Worm (Caenorhabditis elegans) whole organism, early embryonic: ENCODE measurements around the gene M163.5.

Experiments used
- B0310.2 ChIP-seq: sonication (generic microtip); optimal IDR thresholded peaks from 2 replicates; lab custom pipeline; 2016; ENCODE audit warnings: mild to moderate bottlenecking, missing genetic modification characterization, missing compliant biosample characterization
- F13C5.2 ChIP-seq: sonication (generic microtip); optimal IDR thresholded peaks from 2 replicates; lab custom pipeline; 2017; ENCODE audit warnings: mild to moderate bottlenecking, missing genetic modification characterization, inconsistent platforms, missing compliant biosample characterization
- aly-1 ChIP-seq: sonication (generic microtip); optimal IDR thresholded peaks from 2 replicates; lab custom pipeline; 2016; ENCODE audit warnings: missing genetic modification characterization, missing compliant biosample characterization
- ama-1 ChIP-seq: fragments of 150-350 bp; optimal IDR thresholded peaks from 2 replicates; lab custom pipeline; 2014
- ceh-13 ChIP-seq: fragments of 200-800 bp; sonication (Bioruptor generic); optimal IDR thresholded peaks from 2 replicates; lab custom pipeline; 2018; ENCODE audit warnings: mild to moderate bottlenecking, missing genetic modification characterization, missing compliant biosample characterization
- ceh-36 ChIP-seq: sonication (generic microtip); optimal IDR thresholded peaks from 2 replicates; lab custom pipeline; 2016; ENCODE audit warnings: missing genetic modification characterization, inconsistent platforms, missing compliant biosample characterization
- ets-7 ChIP-seq: sonication (generic microtip); optimal IDR thresholded peaks from 2 replicates; lab custom pipeline; 2016; ENCODE audit warnings: missing genotype, missing genetic modification characterization, missing compliant biosample characterization
- flt-1 ChIP-seq: fragments of 200-800 bp; sonication (Bioruptor generic); IDR thresholded peaks from 2 replicates; pipeline ENCODE4 v1.3.6; 2022; ENCODE audit warnings: missing genetic modification characterization, missing compliant biosample characterization
- hmbx-1 ChIP-seq: sonication (generic microtip); optimal IDR thresholded peaks from 2 replicates; lab custom pipeline; 2016; ENCODE audit warnings: mild to moderate bottlenecking, missing genetic modification characterization, missing compliant biosample characterization
- hmg-4 ChIP-seq: fragments of 200-800 bp; sonication (Bioruptor generic); optimal IDR thresholded peaks from 2 replicates; lab custom pipeline; 2018; ENCODE audit warnings: mild to moderate bottlenecking, missing genetic modification characterization, missing compliant biosample characterization
- hnd-1 ChIP-seq: sonication (generic microtip); optimal IDR thresholded peaks from 2 replicates; lab custom pipeline; 2016; ENCODE audit warnings: missing genetic modification characterization, missing compliant biosample characterization
- pes-1 ChIP-seq: fragments of 200-800 bp; sonication (Bioruptor generic); IDR thresholded peaks from 2 replicates; pipeline ENCODE4 v1.3.6; 2022; ENCODE audit warnings: missing genetic modification reagents, missing genetic modification characterization, missing compliant biosample characterization
- scrt-1 ChIP-seq: fragments of 200-800 bp; sonication (Bioruptor generic); IDR thresholded peaks from 2 replicates; pipeline ENCODE4 v1.3.6; 2022; ENCODE audit warnings: missing genetic modification characterization, missing compliant biosample characterization
- sea-1 ChIP-seq: fragments of 200-800 bp; sonication (Bioruptor generic); conservative IDR thresholded peaks from 2 replicates; pipeline ENCODE4 v1.3.6; 2022; ENCODE audit warnings: missing genetic modification characterization, missing compliant biosample characterization
- tbx-11 ChIP-seq: fragments of 200-800 bp; sonication (Bioruptor generic); IDR thresholded peaks from 2 replicates; pipeline ENCODE4 v1.3.6; 2022; ENCODE audit warnings: missing genetic modification characterization, missing compliant biosample characterization
- tbx-37 ChIP-seq: fragments of 200-800 bp; sonication (Bioruptor generic); conservative IDR thresholded peaks from 2 replicates; pipeline ENCODE4 v1.3.6; 2022; ENCODE audit warnings: missing genetic modification reagents, missing genetic modification characterization, missing compliant biosample characterization
- tra-4 ChIP-seq: sonication (generic microtip); optimal IDR thresholded peaks from 2 replicates; lab custom pipeline; 2017; ENCODE audit warnings: missing genetic modification characterization, missing compliant biosample characterization

M163.5 gene

DNA sequence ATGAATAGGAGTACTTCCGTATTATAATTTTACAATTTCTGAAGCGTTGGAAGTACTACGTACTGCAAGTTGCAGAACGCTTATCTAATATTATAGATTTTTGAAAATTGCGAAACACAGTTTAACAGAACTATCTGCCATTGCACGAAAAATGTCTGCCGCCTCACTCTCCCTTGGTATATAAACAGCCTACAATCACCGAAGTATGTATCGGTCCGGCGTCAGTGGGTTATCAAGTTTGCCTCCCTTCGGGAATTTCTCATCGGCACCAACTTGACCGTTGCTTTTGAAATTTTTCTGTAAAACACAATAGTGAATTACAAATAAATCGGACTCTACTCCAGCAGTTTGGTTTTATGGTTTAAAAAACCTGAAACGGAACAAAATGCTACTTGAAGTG lies 3.5 kb downstream of the M163.5 start:
- TF ChIP-seq ceh-36 (tag; lab: Kevin White, UChicago) (no peak), tbx-11 (GFP tag; lab: Robert Waterston, UW) (no peak), B0310.2 (tag; lab: Kevin White, UChicago) (no peak), tra-4 (tag; lab: Kevin White, UChicago) (no peak), ceh-13 (GFP tag; lab: Kevin White, UChicago) (no peak), hmbx-1 (no peak), hmg-4 (no peak)

DNA sequence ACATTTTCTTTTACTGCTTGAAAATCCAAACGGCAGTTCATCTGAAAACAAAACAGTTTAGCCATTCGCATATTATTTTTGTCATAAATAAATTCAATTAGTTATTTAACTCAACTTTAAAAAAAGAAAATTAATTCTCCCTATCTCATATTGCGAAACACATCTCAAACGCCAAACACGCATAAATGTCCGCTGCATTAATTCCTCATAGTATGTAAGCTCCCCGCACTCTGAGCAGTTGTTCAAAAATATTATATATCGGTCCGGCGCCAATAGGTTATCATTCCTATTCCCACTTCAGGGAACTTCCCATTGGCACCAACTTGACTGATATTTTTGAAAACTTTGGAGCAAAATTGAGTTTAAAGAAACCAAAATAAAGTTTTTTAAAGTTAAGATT lies 4.4 kb downstream of the M163.5 start:
- no peak for TF ChIP-seq tbx-37
- TF ChIP-seq pes-1 (GFP tag; lab: Robert Waterston, UW), result no peak
- no peak for TF ChIP-seq hnd-1 (tag; lab: Kevin White, UChicago)
- TF ChIP-seq ceh-13 (GFP tag; lab: Kevin White, UChicago), result no peak
- no peak for TF ChIP-seq tbx-11 (GFP tag; lab: Robert Waterston, UW)
- TF ChIP-seq tra-4 (tag; lab: Kevin White, UChicago), result no peak
- no peak for TF ChIP-seq F13C5.2 (tag; lab: Kevin White, UChicago)

ce11 chrX:14478743-14479428 lies 5.0 kb downstream of the M163.5 start, which contains the start of gene M163.11:
Gene M163.11 (plus strand): TSS chrX:14479378.
- TF ChIP-seq hmg-4 (no peak), tbx-37 (no peak), tbx-11 (GFP tag; lab: Robert Waterston, UW) (no peak), flt-1 (GFP tag; lab: Robert Waterston, UW) (no peak), sea-1 (GFP tag; lab: Robert Waterston, UW) (no peak), B0310.2 (tag; lab: Kevin White, UChicago) (no peak), hnd-1 (tag; lab: Kevin White, UChicago) (no peak), ama-1 (lab: Kevin White, UChicago) (no peak), hmbx-1 (no peak)

- TF ChIP-seq tbx-11 (GFP tag; lab: Robert Waterston, UW) (peak; percentile 47; the same call in 1 of the 2 replicates), pes-1 (GFP tag; lab: Robert Waterston, UW) (peak; percentile 76), ets-7 (no peak), hmbx-1 (no peak), flt-1 (GFP tag; lab: Robert Waterston, UW) (no peak), scrt-1 (GFP tag; lab: Robert Waterston, UW) (0 out of 2 replicates have a peak, but pooled peaks have one; percentile 47), ceh-36 (tag; lab: Kevin White, UChicago) (peak; percentile 9), tbx-37 (peak; percentile 48; the same call in 1 of the 2 replicates), aly-1 (no peak), ama-1 (lab: Kevin White, UChicago) (no peak), hnd-1 (tag; lab: Kevin White, UChicago) (no peak), hmg-4 (peak; percentile 69), tra-4 (tag; lab: Kevin White, UChicago) (no peak), ceh-13 (GFP tag; lab: Kevin White, UChicago) (no peak), F13C5.2 (tag; lab: Kevin White, UChicago) (peak; percentile 82), sea-1 (GFP tag; lab: Robert Waterston, UW) (peak; percentile 51; the same call in 1 of the 2 replicates), B0310.2 (tag; lab: Kevin White, UChicago) (no peak)
Observed at ce11 chrX:14480248-14480647, 6.4 kb downstream of the M163.5 start, which contains the start of gene gfi-3. Gene gfi-3 (plus strand): TSS chrX:14480572.

DNA sequence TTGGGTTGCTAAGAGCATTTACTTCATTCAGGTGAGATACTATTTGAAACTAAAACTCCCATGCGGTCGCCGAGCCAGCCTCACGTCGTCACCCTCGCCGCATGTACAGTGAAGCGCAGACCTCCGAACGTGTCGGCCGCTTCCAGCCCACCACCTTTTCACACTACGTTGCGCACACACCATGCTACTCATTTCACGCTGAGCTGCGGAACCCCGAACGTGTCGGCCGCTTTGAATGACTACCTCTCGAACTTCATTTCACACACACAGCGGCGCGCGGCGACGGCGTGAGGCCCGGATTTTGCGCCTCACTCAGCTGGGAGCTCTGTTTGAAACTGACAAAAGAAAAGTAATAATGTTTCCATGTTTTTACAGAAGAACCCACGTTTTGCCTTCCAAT lies 7.8 kb downstream of the M163.5 start:
- TF ChIP-seq tbx-11 (GFP tag; lab: Robert Waterston, UW), result 0 out of 2 replicates have a peak, but pooled peaks have one; percentile 22
- no peak for TF ChIP-seq ets-7

DNA sequence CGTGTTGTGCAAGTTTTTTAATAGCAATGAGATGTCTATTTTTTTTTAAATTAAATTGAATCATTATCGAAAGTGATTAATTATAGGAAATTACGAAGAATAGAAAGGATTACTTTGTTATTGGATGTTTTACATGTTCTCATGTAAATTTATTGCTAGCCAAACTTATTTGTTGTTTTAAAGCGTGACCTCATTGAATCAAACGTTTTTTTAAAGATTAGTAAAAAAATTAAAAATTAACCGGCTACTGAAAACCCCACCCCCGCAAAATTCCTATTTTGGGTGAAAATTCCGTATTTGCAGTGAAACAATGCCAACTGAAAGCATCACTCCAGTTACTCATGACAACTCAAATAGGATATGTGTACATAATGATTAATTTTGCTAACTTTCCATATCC lies 11.0 kb downstream of the M163.5 start, which contains the start of gene M163.8:
TSS of gene M163.8 (plus strand) at position 301 of the 400 bp plus-strand sequence.
- no peak for TF ChIP-seq ceh-36 (tag; lab: Kevin White, UChicago)
- TF ChIP-seq tbx-37, result no peak
- TF ChIP-seq hnd-1 (tag; lab: Kevin White, UChicago), result no peak
- TF ChIP-seq tbx-11 (GFP tag; lab: Robert Waterston, UW), result no peak
- no peak for TF ChIP-seq F13C5.2 (tag; lab: Kevin White, UChicago)
- TF ChIP-seq scrt-1 (GFP tag; lab: Robert Waterston, UW), result no peak
- TF ChIP-seq flt-1 (GFP tag; lab: Robert Waterston, UW), result no peak
- TF ChIP-seq ama-1 (lab: Kevin White, UChicago), result no peak
- no peak for TF ChIP-seq hmbx-1
- no peak for TF ChIP-seq ceh-13 (GFP tag; lab: Kevin White, UChicago)
- TF ChIP-seq B0310.2 (tag; lab: Kevin White, UChicago), result no peak
- TF ChIP-seq tra-4 (tag; lab: Kevin White, UChicago), result no peak
- TF ChIP-seq hmg-4, result no peak

- TF ChIP-seq ets-7 (peak; percentile 75), sea-1 (GFP tag; lab: Robert Waterston, UW) (0 out of 2 replicates have a peak, but pooled peaks have one; percentile 21), tbx-11 (GFP tag; lab: Robert Waterston, UW) (no peak), flt-1 (GFP tag; lab: Robert Waterston, UW) (0 out of 2 replicates have a peak, but pooled peaks have one; percentile 45), aly-1 (no peak), hnd-1 (tag; lab: Kevin White, UChicago) (no peak), hmg-4 (peak; percentile 55), tbx-37 (no peak; the same call in 1 of the 2 replicates), B0310.2 (tag; lab: Kevin White, UChicago) (no peak), F13C5.2 (tag; lab: Kevin White, UChicago) (no peak), tra-4 (tag; lab: Kevin White, UChicago) (no peak)
Observed at ce11 chrX:14486503-14486902, 12.7 kb downstream of the M163.5 start.
